Fruit fly (Drosophila melanogaster) whole organism, embryonic: ENCODE results near the gene Acp26Aa.

Experiments used
- Atf6 ChIP-seq: fragments of 200-800 bp; sonication (Bioruptor generic); IDR thresholded peaks from 2 replicates; pipeline ENCODE4 v1.3.6; 2022; ENCODE audit warnings: missing biosample characterization, missing genetic modification characterization
- CG10654 ChIP-seq: fragments of 200-800 bp; sonication (Bioruptor generic); optimal IDR thresholded peaks from 2 replicates; lab custom pipeline; 2016; ENCODE audit warnings: missing biosample characterization, missing genetic modification characterization
- CG11504 ChIP-seq: fragments of 200-800 bp; sonication (Bioruptor generic); optimal IDR thresholded peaks from 3 replicates; lab custom pipeline; 2019; ENCODE audit warnings: missing biosample characterization, mild to moderate bottlenecking, missing genetic modification characterization, moderate library complexity
- CG12155 ChIP-seq: fragments of 200-800 bp; sonication (Bioruptor generic); optimal IDR thresholded peaks from 3 replicates; lab custom pipeline; 2016; ENCODE audit warnings: missing biosample characterization, missing genetic modification characterization
- CG13287 ChIP-seq: fragments of 200-800 bp; sonication (Bioruptor generic); IDR thresholded peaks from 2 replicates; pipeline ENCODE4 v1.3.6; 2022; ENCODE audit warnings: missing biosample characterization, missing genetic modification characterization; ENCODE audit not compliant: partially characterized antibody
- CG14014 ChIP-seq: fragments of 200-800 bp; sonication (Bioruptor generic); IDR thresholded peaks from 2 replicates; pipeline ENCODE4 v1.3.6; 2022; ENCODE audit warnings: missing biosample characterization, missing genetic modification characterization
- CG14965 ChIP-seq: fragments of 200-800 bp; sonication (Bioruptor generic); optimal IDR thresholded peaks from 2 replicates; lab custom pipeline; 2016; ENCODE audit warnings: missing biosample characterization, missing genetic modification characterization, borderline replicate concordance
- CG1602 ChIP-seq: fragments of 200-800 bp; sonication (Bioruptor generic); optimal IDR thresholded peaks from 3 replicates; lab custom pipeline; 2016; ENCODE audit warnings: missing biosample characterization, missing genetic modification characterization
- CG17361 ChIP-seq: fragments of 200-800 bp; sonication (Bioruptor generic); IDR thresholded peaks from 3 replicates; pipeline ENCODE4 v1.3.6; 2022; ENCODE audit warnings: missing biosample characterization, missing genetic modification characterization
- CG17612 ChIP-seq: fragments of 200-800 bp; sonication (Bioruptor generic); IDR thresholded peaks from 2 replicates; pipeline ENCODE4 v1.3.6; 2022; ENCODE audit warnings: missing biosample characterization, missing genetic modification characterization
- CG17802 ChIP-seq: fragments of 200-800 bp; sonication (Bioruptor generic); optimal IDR thresholded peaks from 2 replicates; lab custom pipeline; 2018; ENCODE audit warnings: missing biosample characterization, mild to moderate bottlenecking, missing genetic modification characterization, moderate library complexity
- CG30403 ChIP-seq: fragments of 200-800 bp; sonication (Bioruptor generic); optimal IDR thresholded peaks from 3 replicates; lab custom pipeline; 2016; ENCODE audit warnings: missing biosample characterization, missing genetic modification characterization
- CG3726 ChIP-seq: fragments of 200-800 bp; sonication (Bioruptor generic); IDR thresholded peaks from 3 replicates; pipeline ENCODE4, ENCODE4 v1.3.6; 2022; ENCODE audit warnings: missing biosample characterization, missing genetic modification characterization
- CG6175 ChIP-seq: fragments of 200-800 bp; sonication (Bioruptor generic); IDR thresholded peaks from 3 replicates; pipeline ENCODE4 v1.3.6; 2022; ENCODE audit warnings: missing biosample characterization, missing genetic modification characterization
- CG7839 ChIP-seq: fragments of 200-800 bp; sonication (Bioruptor generic); optimal IDR thresholded peaks from 3 replicates; lab custom pipeline; 2018; ENCODE audit warnings: missing biosample characterization, mild to moderate bottlenecking, missing genetic modification characterization, moderate library complexity
- CG8290 ChIP-seq, 3 experiments: fragments of 200-800 bp; sonication (Bioruptor generic); optimal IDR thresholded peaks; 2 replicates each; lab custom pipeline; 2016 to 2019; ENCODE audit warnings: missing biosample characterization in 3 of 3, missing genetic modification characterization in 3 of 3, mild to moderate bottlenecking in 2 of 3, moderate library complexity in 1 of 3
- CG9797 ChIP-seq: fragments of 200-800 bp; sonication (Bioruptor generic); optimal IDR thresholded peaks from 3 replicates; lab custom pipeline; 2018; ENCODE audit warnings: missing biosample characterization, mild to moderate bottlenecking, missing genetic modification characterization
- Camta ChIP-seq: fragments of 200-800 bp; sonication (Bioruptor generic); optimal IDR thresholded peaks from 2 replicates; lab custom pipeline; 2016; ENCODE audit warnings: missing biosample characterization, missing genetic modification characterization
- D19A ChIP-seq: fragments of 200-800 bp; optimal IDR thresholded peaks from 3 replicates; lab custom pipeline; 2019; ENCODE audit warnings: missing biosample characterization, mild to moderate bottlenecking, missing genetic modification characterization, moderate library complexity
- E2f1 ChIP-seq: fragments of 200-800 bp; sonication (Bioruptor generic); IDR thresholded peaks from 2 replicates; pipeline ENCODE4 v1.3.6; 2022; ENCODE audit warnings: missing biosample characterization, missing genetic modification characterization
- Fer2 ChIP-seq: fragments of 200-800 bp; sonication (Bioruptor generic); optimal IDR thresholded peaks from 2 replicates; lab custom pipeline; 2018; ENCODE audit warnings: missing biosample characterization, mild to moderate bottlenecking, missing genetic modification characterization, moderate library complexity
- HmgD ChIP-seq: fragments of 200-800 bp; sonication (Bioruptor generic); optimal IDR thresholded peaks from 3 replicates; lab custom pipeline; 2016; ENCODE audit warnings: missing biosample characterization, missing genetic modification characterization
- Hmr ChIP-seq: fragments of 200-800 bp; sonication (Bioruptor generic); optimal IDR thresholded peaks from 3 replicates; lab custom pipeline; 2017; ENCODE audit warnings: mild to moderate bottlenecking, missing biosample characterization, missing genetic modification reagents, missing genetic modification characterization
- Pdp1 ChIP-seq, 2 experiments: fragments of 200-800 bp; sonication (Bioruptor generic); optimal IDR thresholded peaks; 3 replicates each; lab custom pipeline; 2016; ENCODE audit warnings: missing biosample characterization in 2 of 2, missing genetic modification characterization in 2 of 2, mild to moderate bottlenecking in 1 of 2, moderate library complexity in 1 of 2
- Sox102F ChIP-seq: fragments of 200-800 bp; sonication (Bioruptor generic); optimal IDR thresholded peaks from 2 replicates; lab custom pipeline; 2018; ENCODE audit warnings: missing biosample characterization, mild to moderate bottlenecking, missing genetic modification characterization, moderate library complexity
- Spps ChIP-seq: fragments of 200-800 bp; sonication (Bioruptor generic); optimal IDR thresholded peaks from 2 replicates; lab custom pipeline; 2018; ENCODE audit warnings: missing biosample characterization, mild to moderate bottlenecking, missing genetic modification characterization
- Stat92E ChIP-seq, 3 experiments: fragments of >200 bp in 2 of 3; fragments of 200-800 bp in 1 of 3; sonication (Bioruptor generic) in 1 of 3; optimal IDR thresholded peaks; 2 replicates each; lab custom pipeline; 2017 to 2019; ENCODE audit warnings: missing biosample characterization in 3 of 3, missing genetic modification characterization in 3 of 3, mild to moderate bottlenecking in 1 of 3, moderate library complexity in 1 of 3
- ab ChIP-seq: fragments of 200-800 bp; sonication (Bioruptor generic); optimal IDR thresholded peaks from 2 replicates; lab custom pipeline; 2016; ENCODE audit warnings: missing biosample characterization, missing genetic modification characterization
- ase ChIP-seq: fragments of 200-800 bp; sonication (Bioruptor generic); IDR thresholded peaks from 3 replicates; pipeline ENCODE4 v1.3.6; 2022; ENCODE audit warnings: missing biosample characterization, missing genetic modification characterization
- cato ChIP-seq: fragments of 200-800 bp; sonication (Bioruptor generic); optimal IDR thresholded peaks from 2 replicates; lab custom pipeline; 2016; ENCODE audit warnings: missing biosample characterization, missing genetic modification characterization, borderline replicate concordance
- crol ChIP-seq: fragments of 200-800 bp; sonication (Bioruptor generic); IDR thresholded peaks from 2 replicates; pipeline ENCODE4 v1.3.6; 2022; ENCODE audit warnings: missing biosample characterization, missing genetic modification characterization
- dimm ChIP-seq: fragments of 200-800 bp; sonication (Bioruptor generic); IDR thresholded peaks from 2 replicates; pipeline ENCODE4 v1.3.6; 2022; ENCODE audit warnings: missing biosample characterization, missing genetic modification characterization
- dmrt99B ChIP-seq: fragments of 200-800 bp; sonication (Bioruptor generic); optimal IDR thresholded peaks from 2 replicates; lab custom pipeline; 2018; ENCODE audit warnings: missing biosample characterization, mild to moderate bottlenecking, missing genetic modification characterization, moderate library complexity
- fd3F ChIP-seq: fragments of 200-800 bp; sonication (Bioruptor generic); optimal IDR thresholded peaks from 2 replicates; lab custom pipeline; 2018; ENCODE audit warnings: missing biosample characterization, mild to moderate bottlenecking, missing genetic modification characterization, moderate library complexity
- gcm ChIP-seq: fragments of 200-800 bp; sonication (Bioruptor generic); optimal IDR thresholded peaks from 2 replicates; lab custom pipeline; 2019; ENCODE audit warnings: missing biosample characterization, mild to moderate bottlenecking, missing genetic modification characterization, moderate library complexity
- gt ChIP-seq: fragments of 200-800 bp; sonication (Bioruptor generic); IDR thresholded peaks from 2 replicates; pipeline ENCODE4 v1.3.6; 2022; ENCODE audit warnings: missing biosample characterization, missing genetic modification characterization
- hkb ChIP-seq, 2 experiments: fragments of 200-800 bp in 1 of 2; fragments of >200 bp in 1 of 2; sonication (Bioruptor generic) in 1 of 2; IDR thresholded peaks in 1 of 2; optimal IDR thresholded peaks in 1 of 2; 2 replicates each; pipeline versions ENCODE4 v1.3.6 to Lab custom; 2017 to 2022; ENCODE audit warnings: missing biosample characterization in 1 of 2, missing genetic modification characterization in 1 of 2
- jumu ChIP-seq: fragments of 200-800 bp; sonication (Bioruptor generic); optimal IDR thresholded peaks from 3 replicates; lab custom pipeline; 2016; ENCODE audit warnings: missing biosample characterization, missing genetic modification characterization
- nerfin-1 ChIP-seq: fragments of 200-800 bp; sonication (Bioruptor generic); optimal IDR thresholded peaks from 3 replicates; lab custom pipeline; 2019; ENCODE audit warnings: missing biosample characterization, mild to moderate bottlenecking, missing genetic modification characterization, moderate library complexity
- nmo ChIP-seq: fragments of 200-800 bp; sonication (Bioruptor generic); optimal IDR thresholded peaks from 2 replicates; lab custom pipeline; 2018; ENCODE audit warnings: missing biosample characterization, mild to moderate bottlenecking, missing genetic modification characterization, moderate library complexity
- nom ChIP-seq: fragments of 200-800 bp; sonication (Bioruptor generic); optimal IDR thresholded peaks from 2 replicates; lab custom pipeline; 2017; ENCODE audit warnings: missing biosample characterization, missing genetic modification characterization, mild to moderate bottlenecking, moderate library complexity, missing genetic modification reagents
- run ChIP-seq: fragments of 200-800 bp; sonication (Bioruptor generic); optimal IDR thresholded peaks from 3 replicates; lab custom pipeline; 2018; ENCODE audit warnings: missing biosample characterization, mild to moderate bottlenecking, missing genetic modification characterization
- sd ChIP-seq: fragments of 200-800 bp; sonication (Bioruptor generic); optimal IDR thresholded peaks from 3 replicates; lab custom pipeline; 2018; ENCODE audit warnings: missing biosample characterization, mild to moderate bottlenecking, missing genetic modification characterization, moderate library complexity
- sens ChIP-seq: fragments of 200-800 bp; sonication (Bioruptor generic); peaks from one replicate; lab custom pipeline; 2016; ENCODE audit warnings: missing biosample characterization, missing genetic modification characterization
- tna ChIP-seq: fragments of 200-800 bp; sonication (Bioruptor generic); IDR thresholded peaks from 2 replicates; pipeline ENCODE4 v1.3.6; 2022; ENCODE audit warnings: missing biosample characterization, missing genetic modification characterization; ENCODE audit not compliant: partially characterized antibody
- tup ChIP-seq: fragments of 200-800 bp; sonication (Bioruptor generic); optimal IDR thresholded peaks from 2 replicates; lab custom pipeline; 2016; ENCODE audit warnings: missing biosample characterization, mild to moderate bottlenecking, missing genetic modification characterization, moderate library complexity
- zfh1 ChIP-seq: fragments of 200-800 bp; sonication (Bioruptor generic); IDR thresholded peaks from 3 replicates; pipeline ENCODE4 v1.3.6; 2022; ENCODE audit warnings: missing biosample characterization, missing genetic modification characterization

Gene Acp26Aa

DNA sequence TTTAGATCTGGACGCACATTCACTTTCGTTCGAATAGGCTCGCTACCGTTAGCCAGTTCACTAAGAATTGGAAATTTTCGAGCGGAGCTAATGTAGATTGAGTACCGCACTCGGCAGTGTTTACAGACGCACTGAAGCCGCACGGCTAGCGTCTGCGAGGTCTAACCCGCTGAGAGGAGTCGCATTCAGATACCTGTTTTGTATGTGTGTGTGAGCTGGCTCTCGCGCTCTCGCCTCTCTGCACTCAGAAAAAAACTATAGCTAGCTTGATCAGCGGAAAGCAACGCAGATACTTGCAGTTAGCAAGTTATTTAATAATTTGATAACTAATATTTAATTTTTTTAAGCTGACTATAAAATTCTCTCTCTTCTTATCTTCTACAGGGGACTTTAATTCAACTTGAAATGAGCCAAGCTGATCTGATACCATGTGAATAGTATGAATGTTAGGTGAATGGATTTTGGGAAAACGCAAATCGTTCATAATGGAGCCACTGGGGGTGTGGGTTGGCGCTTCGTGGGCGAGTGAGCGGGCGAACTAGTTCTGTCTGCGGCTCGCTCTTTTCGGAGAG is 14.2 kb downstream of the Acp26Aa start, which contains the start of gene rau (continued):
- TF ChIP-seq CG13287 (GFP tag; lab: Robert Waterston, UW), result no peak
- TF ChIP-seq CG6175 (GFP tag; lab: Robert Waterston, UW), result peak; percentile 55; the same call in 1 of the 3 replicates
- peak; percentile 37; the same call in 1 of the 3 replicates for TF ChIP-seq ase (GFP tag; lab: Robert Waterston, UW)
- peak; percentile 12 for TF ChIP-seq HmgD (GFP tag; lab: Kevin White, UChicago)
- TF ChIP-seq dmrt99B (tag; lab: Kevin White, UChicago), result peak; percentile 83
- TF ChIP-seq Hmr (GFP tag; lab: Kevin White, UChicago), result peak; percentile 80
- TF ChIP-seq D19A (tag; lab: Kevin White, UChicago), result peak; percentile 73
- no peak for TF ChIP-seq hkb (optimal IDR thresholded peaks at IDR 0.05; lab: Kevin White, UChicago)
- peak; percentile 65; the same call in 1 of the 2 replicates for TF ChIP-seq hkb (GFP tag; IDR thresholded peaks at IDR 0.05; lab: Robert Waterston, UW)
- TF ChIP-seq tna (GFP tag; lab: Robert Waterston, UW), result no peak
- TF ChIP-seq gcm (GFP tag; lab: Kevin White, UChicago), result peak; percentile 85
- no peak for TF ChIP-seq dimm
- 0 out of 3 replicates have a peak, but pooled peaks have one; percentile 36 for TF ChIP-seq CG3726
- TF ChIP-seq Fer2 (tag; lab: Kevin White, UChicago), result peak; percentile 68
- TF ChIP-seq CG7839 (tag; lab: Kevin White, UChicago), result peak; percentile 75
- peak in 1 of 3 experiments; percentile 57 for TF ChIP-seq Stat92E (GFP tag; optimal IDR thresholded peaks at IDR 0.05; lab: Kevin White, UChicago)
- peak; percentile 81 for TF ChIP-seq Atf6 (GFP tag; lab: Robert Waterston, UW)
- peak; percentile 73 for TF ChIP-seq E2f1 (GFP tag; lab: Robert Waterston, UW)
- TF ChIP-seq Spps (tag; lab: Kevin White, UChicago), result peak; percentile 66
- TF ChIP-seq CG12155 (GFP tag; lab: Kevin White, UChicago), result peak; percentile 68
- peak; percentile 70 for TF ChIP-seq CG1602 (GFP tag; lab: Kevin White, UChicago)
- peak; percentile 65 for TF ChIP-seq nom
- TF ChIP-seq Sox102F (GFP tag; lab: Kevin White, UChicago), result peak; percentile 62
- TF ChIP-seq CG17612 (GFP tag; lab: Robert Waterston, UW), result 0 out of 2 replicates have a peak, but pooled peaks have one; percentile 32
- peak; percentile 15 for TF ChIP-seq CG9797
- peak; percentile 40 for TF ChIP-seq Camta (GFP tag; lab: Kevin White, UChicago)
- no peak for TF ChIP-seq crol
- peak; percentile 57 for TF ChIP-seq sd
- TF ChIP-seq jumu (GFP tag; lab: Kevin White, UChicago), result no peak
- peak; percentile 65 for TF ChIP-seq CG10654 (GFP tag; lab: Kevin White, UChicago)
- peak; percentile 22 for TF ChIP-seq CG17802 (tag; lab: Kevin White, UChicago)
- TF ChIP-seq cato (GFP tag; lab: Kevin White, UChicago), result peak; percentile 17
- TF ChIP-seq CG11504 (tag; lab: Kevin White, UChicago), result peak; percentile 70
- TF ChIP-seq nmo (GFP tag; lab: Kevin White, UChicago), result peak; percentile 69
- TF ChIP-seq sens, result peak; percentile 95
- TF ChIP-seq fd3F (GFP tag; lab: Kevin White, UChicago), result peak; percentile 42
- TF ChIP-seq CG14014, result peak; percentile 65
- no peak for TF ChIP-seq gt (GFP tag; lab: Robert Waterston, UW)
- TF ChIP-seq zfh1 (GFP tag; lab: Robert Waterston, UW), result peak; percentile 73; the same call in 2 of the 3 replicates
- TF ChIP-seq Pdp1 (GFP tag; optimal IDR thresholded peaks at IDR 0.05; lab: Kevin White, UChicago), result peak; percentile 30 to 39
- TF ChIP-seq ab (GFP tag; lab: Kevin White, UChicago), result no peak
- TF ChIP-seq CG17361 (GFP tag; lab: Robert Waterston, UW), result peak; percentile 83
- no peak for TF ChIP-seq CG14965 (GFP tag; lab: Kevin White, UChicago)
- peak; percentile 45 for TF ChIP-seq run
- peak; percentile 63 for TF ChIP-seq CG8290 (GFP tag; optimal IDR thresholded peaks at IDR 0.05; lab: Kevin White, UChicago)
- TF ChIP-seq CG8290 (tag; optimal IDR thresholded peaks at IDR 0.05; lab: Kevin White, UChicago), result peak in 1 of 2 experiments; percentile 50
- TF ChIP-seq nerfin-1 (tag; lab: Kevin White, UChicago), result peak; percentile 69
- peak; percentile 76 for TF ChIP-seq CG30403 (GFP tag; lab: Kevin White, UChicago)
- peak; percentile 23 for TF ChIP-seq tup (GFP tag; lab: Kevin White, UChicago)
